Worm (Caenorhabditis elegans): Measurements from ENCODE around the gene cutl-2.

- TF ChIP-seq W03F9.2 (tag; optimal IDR thresholded peaks at IDR 0.05) (no peak), dao-5 (tag; optimal IDR thresholded peaks at IDR 0.05) (no peak)
Observed at ce11 chrII:9679842-9680241, 44.6 kb downstream of the cutl-2 start.

All from whole organism, L4/young adult.